Worm (Caenorhabditis elegans): ENCODE results near the gene R04D3.3.

The R04D3.3 gene

DNA sequence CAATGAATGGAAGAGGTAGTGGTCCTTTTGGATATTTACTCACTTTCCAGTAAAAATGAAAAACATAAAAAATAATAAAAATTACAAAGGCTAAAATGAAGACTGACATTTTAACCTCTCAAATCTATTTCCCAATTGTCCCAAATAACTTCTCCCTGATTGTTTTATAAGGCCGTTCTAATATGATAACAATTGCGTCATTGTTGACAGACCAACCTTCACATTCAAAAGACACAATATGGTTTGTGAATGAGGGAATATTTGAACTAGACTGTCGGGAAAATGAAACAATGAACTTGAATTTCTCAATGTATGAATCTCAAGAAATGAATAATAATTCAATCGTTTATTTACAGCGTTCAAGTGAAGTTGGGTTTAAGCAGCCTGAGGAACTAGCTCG is 23.2 kb downstream of the R04D3.3 start, which contains the start of gene cyp-14A1:
Gene cyp-14A1, minus strand, starts transcription at position 126 of the 400 bp plus-strand sequence.
- TF ChIP-seq hnd-1 (tag; optimal IDR thresholded peaks at IDR 0.05): no peak
- TF ChIP-seq ets-7 (tag; optimal IDR thresholded peaks at IDR 0.05): no peak
- no peak for TF ChIP-seq aly-1 (tag; optimal IDR thresholded peaks at IDR 0.05)
- TF ChIP-seq F13C5.2 (tag; optimal IDR thresholded peaks at IDR 0.05): no peak
- TF ChIP-seq ceh-13 (GFP tag; optimal IDR thresholded peaks at IDR 0.05): no peak
- no peak for TF ChIP-seq B0310.2 (tag; optimal IDR thresholded peaks at IDR 0.05)
- no peak for TF ChIP-seq ceh-36 (tag; optimal IDR thresholded peaks at IDR 0.05)
- TF ChIP-seq tbx-11 (GFP tag; IDR thresholded peaks at IDR 0.05): no peak
- TF ChIP-seq hmg-4 (GFP tag; optimal IDR thresholded peaks at IDR 0.05): no peak
- no peak for TF ChIP-seq sea-1 (GFP tag; conservative IDR thresholded peaks at IDR 0.05)
- no peak for TF ChIP-seq scrt-1 (GFP tag; IDR thresholded peaks at IDR 0.05)
- no peak for TF ChIP-seq tbx-37 (GFP tag; conservative IDR thresholded peaks at IDR 0.05)
- no peak for TF ChIP-seq tra-4 (tag; optimal IDR thresholded peaks at IDR 0.05)
- no peak for TF ChIP-seq flt-1 (GFP tag; IDR thresholded peaks at IDR 0.05)
- TF ChIP-seq hmbx-1 (tag; optimal IDR thresholded peaks at IDR 0.05): no peak
- no peak for TF ChIP-seq pes-1 (GFP tag; IDR thresholded peaks at IDR 0.05)
- TF ChIP-seq ama-1 (optimal IDR thresholded peaks at IDR 0.05): no peak

DNA sequence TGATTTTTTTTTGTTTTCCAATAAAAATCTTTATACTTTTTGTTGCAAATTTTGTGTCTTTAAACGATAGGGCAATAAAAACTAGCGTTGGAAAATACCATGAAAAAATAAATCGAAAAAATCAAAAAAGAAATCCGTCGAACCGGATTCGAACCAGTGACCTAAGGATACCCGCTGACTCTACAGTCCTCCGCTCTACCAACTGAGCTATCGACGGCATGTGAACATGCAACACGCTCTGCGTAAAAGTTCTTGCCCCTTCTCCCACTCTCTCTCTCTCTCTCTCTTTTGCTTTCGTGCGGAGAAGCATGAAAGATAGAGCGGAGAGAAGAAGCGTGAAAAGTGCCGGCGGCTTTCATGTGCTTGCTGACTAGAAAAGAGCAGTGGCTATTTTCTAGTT is 25.9 kb downstream of the R04D3.3 start:
- TF ChIP-seq hmbx-1 (tag; optimal IDR thresholded peaks at IDR 0.05) (peak; percentile 46), B0310.2 (tag; optimal IDR thresholded peaks at IDR 0.05) (peak; percentile 64), tbx-11 (GFP tag; IDR thresholded peaks at IDR 0.05) (peak; percentile 85), sea-1 (GFP tag; conservative IDR thresholded peaks at IDR 0.05) (peak; percentile 59), tra-4 (tag; optimal IDR thresholded peaks at IDR 0.05) (peak; percentile 22), ets-7 (tag; optimal IDR thresholded peaks at IDR 0.05) (peak; percentile 53), hmg-4 (GFP tag; optimal IDR thresholded peaks at IDR 0.05) (peak; percentile 82), ceh-13 (GFP tag; optimal IDR thresholded peaks at IDR 0.05) (peak; percentile 65), ceh-36 (tag; optimal IDR thresholded peaks at IDR 0.05) (peak; percentile 47), pes-1 (GFP tag; IDR thresholded peaks at IDR 0.05) (no peak; the same call in 1 of the 2 replicates), scrt-1 (GFP tag; IDR thresholded peaks at IDR 0.05) (peak; percentile 88), F13C5.2 (tag; optimal IDR thresholded peaks at IDR 0.05) (peak; percentile 83), tbx-37 (GFP tag; conservative IDR thresholded peaks at IDR 0.05) (peak; percentile 88), ama-1 (optimal IDR thresholded peaks at IDR 0.05) (no peak), hnd-1 (tag; optimal IDR thresholded peaks at IDR 0.05) (peak; percentile 57), aly-1 (tag; optimal IDR thresholded peaks at IDR 0.05) (peak; percentile 65), flt-1 (GFP tag; IDR thresholded peaks at IDR 0.05) (peak; percentile 84)

DNA sequence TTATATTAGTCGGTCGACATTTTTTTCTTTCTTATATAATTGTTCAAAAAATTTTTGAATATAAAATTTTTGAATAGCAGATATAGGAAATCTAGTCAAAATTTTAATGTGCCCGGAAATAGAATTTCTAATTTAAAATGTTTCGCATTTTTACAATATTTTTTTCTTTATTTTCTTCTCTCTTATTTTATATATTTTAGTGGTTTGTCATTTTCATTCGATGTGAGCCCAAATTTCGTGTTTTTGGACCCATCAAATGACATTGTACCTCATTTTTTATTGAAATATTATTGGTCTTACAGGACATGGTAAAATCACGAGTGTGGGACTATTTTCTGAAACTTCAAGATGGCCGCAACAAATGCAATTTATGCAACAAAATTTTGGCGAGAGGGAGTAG is 28.2 kb downstream of the R04D3.3 start, which contains the start of gene K09A11.1:
Gene K09A11.1, plus strand, starts transcription at position 301 of the 400 bp plus-strand sequence.
- TF ChIP-seq tra-4 (tag; optimal IDR thresholded peaks at IDR 0.05) (no peak), tbx-37 (GFP tag; conservative IDR thresholded peaks at IDR 0.05) (no peak), sea-1 (GFP tag; conservative IDR thresholded peaks at IDR 0.05) (no peak), ceh-13 (GFP tag; optimal IDR thresholded peaks at IDR 0.05) (no peak), pes-1 (GFP tag; IDR thresholded peaks at IDR 0.05) (no peak), flt-1 (GFP tag; IDR thresholded peaks at IDR 0.05) (no peak), ets-7 (tag; optimal IDR thresholded peaks at IDR 0.05) (no peak), hmbx-1 (tag; optimal IDR thresholded peaks at IDR 0.05) (no peak)

DNA sequence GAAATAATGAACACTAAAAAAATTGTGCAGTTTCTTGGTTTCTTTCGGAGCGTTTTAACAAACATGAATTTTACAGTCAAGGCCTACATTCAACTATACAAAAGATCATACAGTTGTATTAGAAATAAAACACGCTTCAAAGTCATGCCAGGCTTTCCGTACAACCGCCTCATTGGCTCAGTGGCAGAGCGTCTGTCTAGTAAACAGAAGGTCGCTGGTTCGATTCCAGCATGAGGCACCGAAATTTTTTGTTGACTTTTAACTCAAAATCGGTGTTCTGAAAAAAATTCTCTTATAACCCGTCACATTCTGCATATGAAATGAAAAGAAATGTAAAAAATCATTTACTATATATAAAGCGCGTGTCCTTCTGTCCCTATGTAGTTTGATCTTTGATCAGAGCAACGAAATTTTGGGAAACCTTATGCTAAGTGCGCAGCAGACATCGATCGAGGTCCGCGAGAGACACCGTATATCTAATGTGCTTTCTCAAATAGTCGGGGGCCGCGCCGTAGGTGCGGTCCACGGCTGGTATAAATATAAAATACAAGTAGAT is 29.3 kb downstream of the R04D3.3 start:
- 0 out of 2 replicates have a peak, but pooled peaks have one; percentile 8 for TF ChIP-seq pes-1 (GFP tag; IDR thresholded peaks at IDR 0.05)

DNA sequence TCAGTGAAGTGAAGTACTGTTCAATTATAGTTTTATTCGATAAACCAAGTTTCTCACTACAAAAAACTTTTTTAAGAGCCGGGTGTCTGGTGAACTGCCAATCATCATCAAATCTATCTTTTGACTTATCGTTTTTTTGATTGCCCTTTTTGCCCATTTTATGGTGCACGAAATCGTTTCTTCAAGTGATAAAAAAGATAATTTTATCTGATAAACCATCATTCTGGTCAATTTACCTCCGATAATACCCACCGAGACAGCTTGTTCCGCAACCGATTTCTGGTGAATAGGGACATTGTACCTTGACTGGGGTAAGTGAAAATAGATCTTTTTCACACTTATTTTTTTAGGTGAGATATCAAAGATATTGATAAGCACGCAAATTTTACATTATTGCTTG is 32.9 kb downstream of the R04D3.3 start, which contains the start of gene K08H2.10:
Gene K08H2.10, plus strand, starts transcription at position 230 of the 400 bp plus-strand sequence.
- no peak for TF ChIP-seq B0310.2 (tag; optimal IDR thresholded peaks at IDR 0.05)
- TF ChIP-seq tbx-37 (GFP tag; conservative IDR thresholded peaks at IDR 0.05): no peak
- no peak for TF ChIP-seq ama-1 (optimal IDR thresholded peaks at IDR 0.05)
- TF ChIP-seq F13C5.2 (tag; optimal IDR thresholded peaks at IDR 0.05): no peak
- no peak for TF ChIP-seq hmbx-1 (tag; optimal IDR thresholded peaks at IDR 0.05)
- TF ChIP-seq sea-1 (GFP tag; conservative IDR thresholded peaks at IDR 0.05): no peak
- TF ChIP-seq tbx-11 (GFP tag; IDR thresholded peaks at IDR 0.05): no peak
- no peak for TF ChIP-seq scrt-1 (GFP tag; IDR thresholded peaks at IDR 0.05)
- no peak for TF ChIP-seq aly-1 (tag; optimal IDR thresholded peaks at IDR 0.05)
- TF ChIP-seq ceh-36 (tag; optimal IDR thresholded peaks at IDR 0.05): no peak
- TF ChIP-seq hmg-4 (GFP tag; optimal IDR thresholded peaks at IDR 0.05): no peak
- TF ChIP-seq ceh-13 (GFP tag; optimal IDR thresholded peaks at IDR 0.05): no peak
- no peak for TF ChIP-seq flt-1 (GFP tag; IDR thresholded peaks at IDR 0.05)
- TF ChIP-seq tra-4 (tag; optimal IDR thresholded peaks at IDR 0.05): no peak
- TF ChIP-seq hnd-1 (tag; optimal IDR thresholded peaks at IDR 0.05): no peak
- no peak for TF ChIP-seq pes-1 (GFP tag; IDR thresholded peaks at IDR 0.05)
- TF ChIP-seq ets-7 (tag; optimal IDR thresholded peaks at IDR 0.05): no peak

DNA sequence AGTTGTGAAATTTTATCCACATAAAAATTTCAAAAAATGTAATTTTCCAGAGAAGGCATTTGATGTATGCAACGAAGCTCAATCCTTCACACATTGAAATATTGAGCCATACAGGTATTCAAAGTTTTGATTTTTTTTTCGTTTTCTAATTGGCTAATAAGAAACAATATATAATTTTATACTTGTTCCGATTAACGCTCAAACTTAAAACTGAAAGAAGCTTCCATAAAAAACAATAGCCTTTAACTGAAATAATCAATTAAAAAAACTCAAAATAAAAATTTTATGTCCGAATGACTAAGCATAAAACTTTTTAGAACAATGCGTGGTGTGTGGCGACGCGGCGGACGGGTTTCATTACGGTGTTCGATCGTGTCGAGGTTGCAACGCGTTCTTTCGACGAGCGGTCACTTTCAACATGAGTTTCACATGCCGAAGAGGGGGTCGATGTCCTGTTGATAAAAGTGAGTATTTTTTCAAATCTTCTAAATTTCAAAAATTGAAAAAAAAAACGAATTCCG is 38.5 kb downstream of the R04D3.3 start, which contains the start of gene nhr-32:
Gene nhr-32, plus strand, starts transcription at position 51 of the 521 bp plus-strand sequence.
- TF ChIP-seq hmbx-1 (tag; optimal IDR thresholded peaks at IDR 0.05): no peak
- TF ChIP-seq ceh-13 (GFP tag; optimal IDR thresholded peaks at IDR 0.05): no peak
- no peak for TF ChIP-seq B0310.2 (tag; optimal IDR thresholded peaks at IDR 0.05)
- no peak for TF ChIP-seq tbx-37 (GFP tag; conservative IDR thresholded peaks at IDR 0.05)
- TF ChIP-seq scrt-1 (GFP tag; IDR thresholded peaks at IDR 0.05): no peak
- no peak for TF ChIP-seq tbx-11 (GFP tag; IDR thresholded peaks at IDR 0.05)
- TF ChIP-seq hmg-4 (GFP tag; optimal IDR thresholded peaks at IDR 0.05): no peak
- no peak for TF ChIP-seq pes-1 (GFP tag; IDR thresholded peaks at IDR 0.05)

ce11 chrX:13251354-13251843 is 39.0 kb downstream of the R04D3.3 start:
- TF ChIP-seq F13C5.2 (tag; optimal IDR thresholded peaks at IDR 0.05) (no peak), hmg-4 (GFP tag; optimal IDR thresholded peaks at IDR 0.05) (peak; percentile 70), scrt-1 (GFP tag; IDR thresholded peaks at IDR 0.05) (0 out of 2 replicates have a peak, but pooled peaks have one; percentile 37), flt-1 (GFP tag; IDR thresholded peaks at IDR 0.05) (peak; percentile 29; the same call in 1 of the 2 replicates), tbx-37 (GFP tag; conservative IDR thresholded peaks at IDR 0.05) (0 out of 2 replicates have a peak, but pooled peaks have one; percentile 35), tra-4 (tag; optimal IDR thresholded peaks at IDR 0.05) (no peak), ama-1 (optimal IDR thresholded peaks at IDR 0.05) (no peak), hnd-1 (tag; optimal IDR thresholded peaks at IDR 0.05) (no peak), ceh-36 (tag; optimal IDR thresholded peaks at IDR 0.05) (no peak), ceh-13 (GFP tag; optimal IDR thresholded peaks at IDR 0.05) (no peak), B0310.2 (tag; optimal IDR thresholded peaks at IDR 0.05) (no peak), tbx-11 (GFP tag; IDR thresholded peaks at IDR 0.05) (no peak)
